Worm (Caenorhabditis elegans) whole organism, midembryonic: ENCODE data around the gene C55A6.1.

Source experiments
- cog-1 ChIP-seq: sonication (generic microtip); optimal IDR thresholded peaks from 2 replicates; lab custom pipeline; 2016; ENCODE audit warnings: missing genetic modification characterization, missing compliant biosample characterization
- flt-1 ChIP-seq: fragments of 200-800 bp; sonication (Bioruptor generic); IDR thresholded peaks from 2 replicates; pipeline ENCODE4 v1.3.6; 2022; ENCODE audit warnings: missing genetic modification characterization, missing compliant biosample characterization
- klf-2 ChIP-seq: fragments of 200-800 bp; sonication (Bioruptor generic); conservative IDR thresholded peaks from 2 replicates; pipeline ENCODE4 v1.3.6; 2022; ENCODE audit warnings: missing genetic modification reagents, missing genetic modification characterization, missing compliant biosample characterization
- ref-1 ChIP-seq: fragments of 200-800 bp; sonication (Bioruptor generic); conservative IDR thresholded peaks from 2 replicates; pipeline ENCODE4 v1.3.6; 2022; ENCODE audit warnings: missing genetic modification reagents, missing genetic modification characterization, missing compliant biosample characterization
- tab-1 ChIP-seq: fragments of 200-800 bp; sonication (Bioruptor generic); IDR thresholded peaks from 2 replicates; pipeline ENCODE4 v1.3.6; 2022; ENCODE audit warnings: missing genetic modification characterization, missing compliant biosample characterization
- ztf-23 ChIP-seq: fragments of 200-800 bp; sonication (Bioruptor generic); IDR thresholded peaks from 2 replicates; pipeline ENCODE4 v1.3.6; 2022; ENCODE audit warnings: missing genetic modification reagents, missing genetic modification characterization, missing compliant biosample characterization

DNA sequence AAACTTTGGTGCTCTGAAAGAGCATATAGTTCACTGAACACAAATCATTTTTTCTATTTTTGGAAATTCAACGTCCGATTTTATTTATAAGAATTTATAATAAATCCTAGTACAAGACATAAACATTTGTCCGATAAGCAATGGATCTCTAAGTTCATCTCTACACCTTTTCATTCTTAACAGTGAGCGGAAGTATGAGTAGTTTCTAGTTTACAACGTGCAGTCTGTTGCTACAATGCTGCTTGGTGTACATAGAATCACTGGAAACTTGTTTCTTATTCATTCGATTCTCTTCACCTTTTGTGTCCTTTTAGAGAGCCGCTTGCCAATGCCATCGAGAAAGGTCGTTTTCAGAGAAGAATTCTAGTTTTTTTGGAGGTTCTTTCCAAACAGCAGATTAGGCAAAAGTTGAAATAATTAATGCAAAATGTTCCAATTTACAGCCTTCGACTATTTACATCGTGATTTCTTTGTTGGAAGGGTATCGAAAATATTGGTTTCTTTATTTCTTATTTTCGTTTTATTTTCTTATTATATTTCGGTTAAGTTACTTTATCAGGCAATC, 22.2 kb upstream of the C55A6.1 start:
- no peak for TF ChIP-seq klf-2
- TF ChIP-seq tab-1 (GFP tag; lab: Robert Waterston, UW): no peak
- TF ChIP-seq cog-1 (tag; lab: Kevin White, UChicago): no peak
- TF ChIP-seq flt-1 (GFP tag; lab: Robert Waterston, UW): no peak
- no peak for TF ChIP-seq ztf-23 (GFP tag; lab: Robert Waterston, UW)
- TF ChIP-seq ref-1: no peak
